Worm (Caenorhabditis elegans) whole organism, young adult: ENCODE results near the gene T08G5.2.

Source experiments
- B0336.3 ChIP-seq: fragments of 200-800 bp; sonication (Bioruptor generic); IDR thresholded peaks from 2 replicates; pipeline ENCODE4 v1.3.6; 2022; ENCODE audit warnings: missing genetic modification characterization, missing compliant biosample characterization
- D2030.7 ChIP-seq: fragments of 200-800 bp; sonication (Bioruptor generic); IDR thresholded peaks from 2 replicates; pipeline ENCODE4 v1.3.6; 2022; ENCODE audit warnings: missing genetic modification reagents, missing genetic modification characterization, missing compliant biosample characterization
- ZK185.1 ChIP-seq: sonication (generic microtip); optimal IDR thresholded peaks from 2 replicates; lab custom pipeline; 2016; ENCODE audit warnings: mild to moderate bottlenecking, missing genetic modification characterization, missing compliant biosample characterization; ENCODE audit not compliant: poor library complexity, severe bottlenecking
- attf-5 ChIP-seq: fragments of 200-800 bp; sonication (Bioruptor generic); optimal IDR thresholded peaks from 2 replicates; lab custom pipeline; 2018; ENCODE audit warnings: mild to moderate bottlenecking, missing genetic modification characterization, missing compliant biosample characterization
- sptf-2 ChIP-seq: fragments of 200-800 bp; sonication (Bioruptor generic); optimal IDR thresholded peaks from 2 replicates; lab custom pipeline; 2018; ENCODE audit warnings: mild to moderate bottlenecking, missing genetic modification characterization, missing compliant biosample characterization

ce11 chrV:14003587-14004156 lies 22.4 kb downstream of the T08G5.2 start:
- TF ChIP-seq attf-5 (GFP tag; lab: Kevin White, UChicago) (no peak), ZK185.1 (tag; lab: Kevin White, UChicago) (no peak), B0336.3 (no peak), sptf-2 (GFP tag; lab: Kevin White, UChicago) (no peak), D2030.7 (GFP tag; lab: Robert Waterston, UW) (no peak)
